Fruit fly (Drosophila melanogaster) whole organism, pupa: ENCODE measurements around the gene Dop2R.
"Not testable (repeated sequence)": the region's sequence is repeated elsewhere in the genome, so short reads cannot be mapped to it uniquely, and the experiment has no call there.

Experiments
- CG17806 ChIP-seq: fragments of 200-800 bp; sonication (Bioruptor generic); optimal IDR thresholded peaks from 2 replicates; lab custom pipeline; 2018; ENCODE audit warnings: missing biosample characterization, mild to moderate bottlenecking, missing genetic modification characterization, moderate library complexity
- EcR ChIP-seq: fragments of 200-800 bp; sonication (Bioruptor generic); optimal IDR thresholded peaks from 3 replicates; lab custom pipeline; 2019; ENCODE audit warnings: missing biosample characterization, missing genetic modification characterization, mild to moderate bottlenecking, moderate library complexity, missing genetic modification reagents
- Snoo ChIP-seq: fragments of 200-800 bp; sonication (Bioruptor generic); optimal IDR thresholded peaks from 3 replicates; lab custom pipeline; 2017; ENCODE audit warnings: missing biosample characterization, mild to moderate bottlenecking, missing genetic modification characterization, inconsistent platforms

The Dop2R gene

dm6 chrX:19958242-19958641 is 104.3 kb downstream of the Dop2R start, which contains the start of gene CG43784:
CG43784 (minus strand) TSS chrX:19958342.
- not testable (repeated sequence) for TF ChIP-seq EcR; Snoo (tag; lab: Kevin White, UChicago); CG17806 (tag; lab: Kevin White, UChicago)
